Fruit fly (Drosophila melanogaster) whole organism, embryonic: ENCODE measurements around the gene Sce.
A peak's percentile ranks its signal among the peaks of the same experiment; 100 is the strongest.

Source experiments
- Atf3 ChIP-seq: fragments of 200-800 bp; sonication (Bioruptor generic); optimal IDR thresholded peaks from 3 replicates; lab custom pipeline; 2016; ENCODE audit warnings: missing biosample characterization, missing genetic modification characterization
- BtbVII ChIP-seq: fragments of 200-800 bp; sonication (Bioruptor generic); optimal IDR thresholded peaks from 3 replicates; lab custom pipeline; 2017; ENCODE audit warnings: missing biosample characterization, mild to moderate bottlenecking, missing genetic modification characterization
- CG10274 ChIP-seq: fragments of 200-800 bp; sonication (Bioruptor generic); optimal IDR thresholded peaks from 3 replicates; lab custom pipeline; 2017; ENCODE audit warnings: missing biosample characterization, mild to moderate bottlenecking, missing genetic modification characterization
- CG14441 ChIP-seq: fragments of 200-800 bp; sonication (Bioruptor generic); IDR thresholded peaks from 2 replicates; pipeline ENCODE4 v1.3.6; 2022; ENCODE audit warnings: missing biosample characterization, missing genetic modification characterization
- CG14710 ChIP-seq: fragments of 200-800 bp; sonication (Bioruptor generic); optimal IDR thresholded peaks from 3 replicates; lab custom pipeline; 2019; ENCODE audit warnings: missing biosample characterization, mild to moderate bottlenecking, missing genetic modification characterization, moderate library complexity
- CG14965 ChIP-seq: fragments of 200-800 bp; sonication (Bioruptor generic); optimal IDR thresholded peaks from 2 replicates; lab custom pipeline; 2016; ENCODE audit warnings: missing biosample characterization, missing genetic modification characterization, borderline replicate concordance
- CG15073 ChIP-seq: fragments of 200-800 bp; sonication (Bioruptor generic); optimal IDR thresholded peaks from 2 replicates; lab custom pipeline; 2016; ENCODE audit warnings: missing biosample characterization, missing genetic modification characterization
- CG15601 ChIP-seq: fragments of 200-800 bp; sonication (Bioruptor generic); optimal IDR thresholded peaks from 3 replicates; lab custom pipeline; 2019; ENCODE audit warnings: missing biosample characterization, mild to moderate bottlenecking, missing genetic modification characterization, moderate library complexity
- CG17385 ChIP-seq: fragments of 200-800 bp; sonication (Bioruptor generic); optimal IDR thresholded peaks from 3 replicates; lab custom pipeline; 2018; ENCODE audit warnings: missing biosample characterization, mild to moderate bottlenecking, missing genetic modification characterization
- CG17802 ChIP-seq: fragments of 200-800 bp; sonication (Bioruptor generic); optimal IDR thresholded peaks from 2 replicates; lab custom pipeline; 2018; ENCODE audit warnings: missing biosample characterization, mild to moderate bottlenecking, missing genetic modification characterization, moderate library complexity
- CG1832 ChIP-seq: fragments of 200-800 bp; sonication (Bioruptor generic); optimal IDR thresholded peaks from 2 replicates; lab custom pipeline; 2017; ENCODE audit warnings: missing biosample characterization, mild to moderate bottlenecking, missing genetic modification characterization, inconsistent platforms
- CG31388 ChIP-seq: fragments of 200-800 bp; sonication (Bioruptor generic); optimal IDR thresholded peaks from 2 replicates; lab custom pipeline; 2016; ENCODE audit warnings: missing biosample characterization, missing genetic modification characterization
- CG3281 ChIP-seq: fragments of 200-800 bp; sonication (Bioruptor generic); optimal IDR thresholded peaks from 3 replicates; lab custom pipeline; 2017; ENCODE audit warnings: missing biosample characterization, mild to moderate bottlenecking, missing genetic modification characterization
- CG3838 ChIP-seq: fragments of 200-800 bp; sonication (Bioruptor generic); optimal IDR thresholded peaks from 3 replicates; lab custom pipeline; 2016; ENCODE audit warnings: missing biosample characterization, missing genetic modification characterization
- CG4617 ChIP-seq: fragments of 200-800 bp; sonication (Bioruptor generic); optimal IDR thresholded peaks from 3 replicates; lab custom pipeline; 2016; ENCODE audit warnings: missing biosample characterization, missing genetic modification characterization, borderline replicate concordance
- CG6272 ChIP-seq: fragments of 200-800 bp; sonication (Bioruptor generic); IDR thresholded peaks from 2 replicates; pipeline ENCODE4 v1.3.6; 2022; ENCODE audit warnings: missing biosample characterization, missing genetic modification characterization
- CG7556 ChIP-seq: fragments of 200-800 bp; sonication (Bioruptor generic); optimal IDR thresholded peaks from 2 replicates; lab custom pipeline; 2017; ENCODE audit warnings: missing biosample characterization, mild to moderate bottlenecking, missing genetic modification characterization
- CG9609 ChIP-seq: fragments of 200-800 bp; sonication (Bioruptor generic); optimal IDR thresholded peaks from 3 replicates; lab custom pipeline; 2016; ENCODE audit warnings: missing biosample characterization, missing genetic modification characterization
- Deaf1 ChIP-seq: fragments of 200-800 bp; optimal IDR thresholded peaks from 3 replicates; lab custom pipeline; 2019; ENCODE audit warnings: missing biosample characterization, mild to moderate bottlenecking, missing genetic modification characterization, moderate library complexity
- Dip2 ChIP-seq: fragments of 200-800 bp; sonication (Bioruptor generic); IDR thresholded peaks from 2 replicates; pipeline ENCODE4 v1.3.6; 2022; ENCODE audit warnings: missing biosample characterization, missing genetic modification characterization
- Dll ChIP-seq: fragments of 200-800 bp; sonication (Bioruptor generic); IDR thresholded peaks from 4 replicates; pipeline ENCODE4 v1.3.6; 2022; ENCODE audit warnings: missing biosample characterization, missing genetic modification characterization; ENCODE audit not compliant: partially characterized antibody
- Doc2 ChIP-seq: fragments of 200-800 bp; sonication (Bioruptor generic); IDR thresholded peaks from 2 replicates; pipeline ENCODE4 v1.3.6; 2022; ENCODE audit warnings: missing biosample characterization, missing genetic modification characterization
- Drgx ChIP-seq: fragments of 200-800 bp; sonication (Bioruptor generic); IDR thresholded peaks from 2 replicates; pipeline ENCODE4 v1.3.6; 2022; ENCODE audit warnings: missing biosample characterization, missing genetic modification characterization
- Elba2 ChIP-seq: fragments of 200-800 bp; sonication (Bioruptor generic); optimal IDR thresholded peaks from 3 replicates; lab custom pipeline; 2016; ENCODE audit warnings: missing biosample characterization, missing genetic modification characterization
- HLHmδ ChIP-seq: fragments of 200-800 bp; sonication (Bioruptor generic); optimal IDR thresholded peaks from 2 replicates; lab custom pipeline; 2018; ENCODE audit warnings: missing biosample characterization, mild to moderate bottlenecking, missing genetic modification characterization, moderate library complexity
- Hsf ChIP-seq: fragments of 200-800 bp; sonication (Bioruptor generic); optimal IDR thresholded peaks from 3 replicates; lab custom pipeline; 2016; ENCODE audit warnings: missing biosample characterization, missing genetic modification characterization
- Max ChIP-seq: fragments of 200-800 bp; sonication (Bioruptor generic); optimal IDR thresholded peaks from 2 replicates; lab custom pipeline; 2016; ENCODE audit warnings: missing biosample characterization, mild to moderate bottlenecking, missing genetic modification characterization
- Med ChIP-seq: fragments of 200-800 bp; sonication (Bioruptor generic); peaks from one replicate; lab custom pipeline; 2016; ENCODE audit warnings: missing biosample characterization, missing genetic modification characterization, mild to moderate bottlenecking, inconsistent platforms, moderate library complexity
- NC2α ChIP-seq: fragments of 200-800 bp; sonication (Bioruptor generic); optimal IDR thresholded peaks from 2 replicates; lab custom pipeline; 2016; ENCODE audit warnings: missing biosample characterization, missing genetic modification characterization
- Oaz ChIP-seq: fragments of 200-800 bp; sonication (Bioruptor generic); IDR thresholded peaks from 2 replicates; pipeline ENCODE4 v1.3.6; 2022; ENCODE audit warnings: missing biosample characterization, missing genetic modification characterization
- Six4 ChIP-seq: fragments of 200-800 bp; sonication (Bioruptor generic); optimal IDR thresholded peaks from 2 replicates; lab custom pipeline; 2016; ENCODE audit warnings: missing biosample characterization, missing genetic modification characterization
- TFAM ChIP-seq: fragments of 200-800 bp; sonication (Bioruptor generic); optimal IDR thresholded peaks from 2 replicates; lab custom pipeline; 2017; ENCODE audit warnings: missing biosample characterization, missing genetic modification characterization, inconsistent platforms
- ap ChIP-seq: fragments of 200-800 bp; sonication (Bioruptor generic); IDR thresholded peaks from 2 replicates; pipeline ENCODE4 v1.3.6; 2022; ENCODE audit warnings: missing biosample characterization, missing genetic modification characterization
- ase ChIP-seq: fragments of 200-800 bp; sonication (Bioruptor generic); IDR thresholded peaks from 3 replicates; pipeline ENCODE4 v1.3.6; 2022; ENCODE audit warnings: missing biosample characterization, missing genetic modification characterization
- ash1 ChIP-seq: fragments of 200-800 bp; sonication (Bioruptor generic); optimal IDR thresholded peaks from 2 replicates; lab custom pipeline; 2018; ENCODE audit warnings: missing biosample characterization, mild to moderate bottlenecking, missing genetic modification characterization
- ato ChIP-seq: fragments of 200-800 bp; sonication (Bioruptor generic); IDR thresholded peaks from 2 replicates; pipeline ENCODE4 v1.3.6; 2022; ENCODE audit warnings: missing biosample characterization, missing genetic modification characterization; ENCODE audit not compliant: partially characterized antibody
- dpn ChIP-seq, 2 experiments: fragments of 200-800 bp; sonication (Bioruptor generic); optimal IDR thresholded peaks; 3 replicates each; lab custom pipeline; 2016; ENCODE audit warnings: missing biosample characterization in 2 of 2, missing genetic modification characterization in 2 of 2
- gcm2 ChIP-seq: fragments of 200-800 bp; sonication (Bioruptor generic); optimal IDR thresholded peaks from 2 replicates; lab custom pipeline; 2016; ENCODE audit warnings: missing biosample characterization, missing genetic modification characterization
- insv ChIP-seq, 2 experiments: fragments of 200-800 bp; sonication (Bioruptor generic); optimal IDR thresholded peaks; 3 replicates each; lab custom pipeline; 2016 to 2018; ENCODE audit warnings: missing biosample characterization in 2 of 2, missing genetic modification characterization in 2 of 2
- ken ChIP-seq: fragments of 200-800 bp; sonication (Bioruptor generic); IDR thresholded peaks from 3 replicates; pipeline ENCODE4 v1.3.6; 2022; ENCODE audit warnings: missing biosample characterization, missing genetic modification characterization
- nau ChIP-seq: fragments of 200-800 bp; sonication (Bioruptor generic); optimal IDR thresholded peaks from 3 replicates; lab custom pipeline; 2017; ENCODE audit warnings: missing biosample characterization, mild to moderate bottlenecking, missing genetic modification characterization, missing genetic modification reagents
- odd ChIP-seq: fragments of 200-800 bp; sonication (Bioruptor generic); optimal IDR thresholded peaks from 2 replicates; lab custom pipeline; 2017; ENCODE audit warnings: missing biosample characterization, mild to moderate bottlenecking, missing genetic modification characterization
- p53 ChIP-seq: fragments of 200-800 bp; sonication (Bioruptor generic); optimal IDR thresholded peaks from 2 replicates; lab custom pipeline; 2016; ENCODE audit warnings: missing biosample characterization, missing genetic modification characterization
- pfk ChIP-seq: fragments of 200-800 bp; sonication (Bioruptor generic); optimal IDR thresholded peaks from 2 replicates; lab custom pipeline; 2018; ENCODE audit warnings: missing biosample characterization, mild to moderate bottlenecking, missing genetic modification characterization, moderate library complexity
- salm ChIP-seq: fragments of 200-800 bp; sonication (Bioruptor generic); optimal IDR thresholded peaks from 2 replicates; lab custom pipeline; 2018; ENCODE audit warnings: missing biosample characterization, mild to moderate bottlenecking, missing genetic modification characterization
- schlank ChIP-seq: fragments of 200-800 bp; sonication (Bioruptor generic); optimal IDR thresholded peaks from 2 replicates; lab custom pipeline; 2018; ENCODE audit warnings: missing biosample characterization, mild to moderate bottlenecking, missing genetic modification characterization
- sima ChIP-seq: fragments of 200-800 bp; sonication (Bioruptor generic); optimal IDR thresholded peaks from 2 replicates; lab custom pipeline; 2016; ENCODE audit warnings: missing biosample characterization, missing genetic modification characterization
- tll ChIP-seq, 2 experiments: fragments of 200-800 bp in 1 of 2; fragments of >200 bp in 1 of 2; sonication (Bioruptor generic) in 1 of 2; optimal IDR thresholded peaks; 2 replicates each; lab custom pipeline; 2017 to 2019; ENCODE audit warnings: missing biosample characterization in 2 of 2, missing genetic modification characterization in 2 of 2, mild to moderate bottlenecking in 1 of 2, moderate library complexity in 1 of 2
- wor ChIP-seq: fragments of 200-800 bp; sonication (Bioruptor generic); IDR thresholded peaks from 2 replicates; pipeline ENCODE4 v1.3.6; 2022; ENCODE audit warnings: missing biosample characterization, missing genetic modification characterization
- yki ChIP-seq: fragments of >200 bp; optimal IDR thresholded peaks from 3 replicates; lab custom pipeline; 2018

The Sce gene

dm6 chr3R:27636010-27636584 lies 45.7 kb downstream of the Sce start, which contains the start of the genes CG5611 and Mtl (continued):
- TF ChIP-seq CG1832 (GFP tag; lab: Kevin White, UChicago): no peak
- peak; percentile 97 for TF ChIP-seq CG3838
- peak; percentile 100 for TF ChIP-seq wor
- TF ChIP-seq ken: peak; percentile 100
- TF ChIP-seq ash1 (GFP tag; lab: Kevin White, UChicago): peak; percentile 96
- no peak for TF ChIP-seq Dll (GFP tag; lab: Robert Waterston, UW)
- no peak for TF ChIP-seq yki (lab: Kevin White, UChicago)
- peak; percentile 100 for TF ChIP-seq Drgx
- peak; percentile 99 for TF ChIP-seq salm (tag; lab: Kevin White, UChicago)
- peak; percentile 99 for TF ChIP-seq odd (GFP tag; lab: Kevin White, UChicago)
- TF ChIP-seq CG15073 (GFP tag; lab: Kevin White, UChicago): peak; percentile 93
- peak; percentile 95 for TF ChIP-seq CG10274 (GFP tag; lab: Kevin White, UChicago)
- TF ChIP-seq sima (GFP tag; lab: Kevin White, UChicago): peak; percentile 91
- peak; percentile 99 for TF ChIP-seq Hsf (GFP tag; lab: Kevin White, UChicago)
- peak; percentile 91 for TF ChIP-seq Deaf1 (tag; lab: Kevin White, UChicago)
- TF ChIP-seq pfk (GFP tag; lab: Kevin White, UChicago): peak; percentile 77
- TF ChIP-seq TFAM (GFP tag; lab: Kevin White, UChicago): peak; percentile 95
- peak; percentile 92 for TF ChIP-seq Atf3 (GFP tag; lab: Kevin White, UChicago)
- peak; percentile 26 for TF ChIP-seq HLHmδ (GFP tag; lab: Kevin White, UChicago)
- TF ChIP-seq CG4617: peak; percentile 100
- peak; percentile 99 for TF ChIP-seq schlank (tag; lab: Kevin White, UChicago)
- peak; percentile 99 for TF ChIP-seq CG15601 (tag; lab: Kevin White, UChicago)
- peak; percentile 99 for TF ChIP-seq CG3281 (GFP tag; lab: Kevin White, UChicago)
- TF ChIP-seq CG31388 (GFP tag; lab: Kevin White, UChicago): peak; percentile 99
- TF ChIP-seq CG17802 (tag; lab: Kevin White, UChicago): peak; percentile 95
- peak; percentile 60 for TF ChIP-seq CG14965 (GFP tag; lab: Kevin White, UChicago)
- TF ChIP-seq CG14441 (GFP tag; lab: Robert Waterston, UW): peak; percentile 100
- TF ChIP-seq Oaz (GFP tag; lab: Robert Waterston, UW): peak; percentile 100
- peak; percentile 98 for TF ChIP-seq gcm2 (GFP tag; lab: Kevin White, UChicago)
- TF ChIP-seq p53 (GFP tag; lab: Kevin White, UChicago): peak; percentile 86
- peak; percentile 11 to 87 for TF ChIP-seq tll (GFP tag; optimal IDR thresholded peaks at IDR 0.05; lab: Kevin White, UChicago)
- TF ChIP-seq ato (GFP tag; lab: Robert Waterston, UW): no peak
- TF ChIP-seq nau: peak; percentile 99
- TF ChIP-seq CG9609 (GFP tag; lab: Kevin White, UChicago): peak; percentile 97
- TF ChIP-seq CG14710 (tag; lab: Kevin White, UChicago): peak; percentile 99
- peak; percentile 98 for TF ChIP-seq Elba2 (GFP tag; lab: Kevin White, UChicago)
- TF ChIP-seq Max (GFP tag; lab: Kevin White, UChicago): peak; percentile 99
- peak; percentile 100 for TF ChIP-seq CG6272 (GFP tag; lab: Robert Waterston, UW)
- peak; percentile 99 for TF ChIP-seq CG7556
- TF ChIP-seq dpn (GFP tag; optimal IDR thresholded peaks at IDR 0.05; lab: Kevin White, UChicago): peak; percentile 99 to 100
- peak; percentile 99 for TF ChIP-seq Doc2
- peak; percentile 99 for TF ChIP-seq BtbVII (GFP tag; lab: Kevin White, UChicago)
- TF ChIP-seq Six4 (GFP tag; lab: Kevin White, UChicago): peak; percentile 99
- peak; percentile 83 for TF ChIP-seq Dip2 (GFP tag; lab: Robert Waterston, UW)
- TF ChIP-seq NC2α (GFP tag; lab: Kevin White, UChicago): peak; percentile 93
- peak; percentile 100 for TF ChIP-seq ase (GFP tag; lab: Robert Waterston, UW)
- TF ChIP-seq CG17385 (GFP tag; lab: Kevin White, UChicago): peak; percentile 99
- peak in 1 of 2 experiments; percentile 85 for TF ChIP-seq insv (GFP tag; optimal IDR thresholded peaks at IDR 0.05; lab: Kevin White, UChicago)
- peak; percentile 99 for TF ChIP-seq Med
- TF ChIP-seq ap (GFP tag; lab: Robert Waterston, UW): peak; percentile 100
